Fruit fly (Drosophila melanogaster): Measurements from ENCODE around the gene Pfdn6.
A peak's percentile ranks its signal among the peaks of the same experiment; 100 is the strongest.

The Pfdn6 gene

DNA sequence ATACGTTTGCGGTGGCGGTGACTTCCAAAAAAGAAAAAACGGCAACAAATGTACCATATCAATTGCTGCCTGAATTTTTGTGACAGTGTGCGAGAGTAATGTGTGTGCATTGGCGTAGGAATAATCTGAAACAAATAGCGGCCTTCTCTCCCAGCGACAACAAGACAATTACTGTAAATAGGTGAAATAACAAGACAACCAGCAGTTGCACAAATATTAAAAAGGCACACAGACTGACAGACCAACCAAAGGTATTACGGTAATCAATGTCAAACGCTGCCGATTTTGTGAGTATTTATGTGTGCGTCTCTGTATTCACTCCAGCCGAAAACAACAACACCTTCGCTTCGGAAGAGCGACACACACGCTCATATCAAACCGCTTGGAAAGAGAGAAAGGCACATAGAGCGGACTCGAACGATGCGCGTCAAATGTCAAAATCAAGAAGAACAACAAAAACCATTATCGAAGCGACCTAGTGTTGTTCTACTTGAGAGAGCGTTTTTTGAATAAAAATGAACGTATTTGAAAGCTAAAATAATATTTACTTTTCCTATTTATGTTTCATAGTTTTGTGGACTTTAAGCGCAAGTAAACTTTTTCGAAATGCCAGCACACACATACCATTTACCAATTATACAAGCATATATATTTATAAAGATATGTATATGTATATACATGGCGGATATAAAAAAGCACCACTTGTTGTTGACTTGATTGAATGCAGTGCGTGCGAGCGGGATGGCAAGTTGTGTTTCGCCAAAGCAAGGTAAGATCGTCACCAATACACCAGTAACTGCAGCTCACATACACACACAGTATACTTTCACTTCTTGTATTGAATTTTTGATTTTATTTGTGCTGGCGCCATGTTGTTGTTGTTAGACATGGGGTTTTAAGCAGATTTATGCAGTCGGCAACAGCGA, 16.4 kb upstream of the Pfdn6 start:
- peak; percentile 84 for TF ChIP-seq CrebB (tag; optimal IDR thresholded peaks at IDR 0.05)
- peak; percentile 40 for TF ChIP-seq slou (GFP tag; optimal IDR thresholded peaks at IDR 0.05)
- TF ChIP-seq sc (optimal IDR thresholded peaks at IDR 0.05) = no peak
- peak; percentile 54 for TF ChIP-seq sc (GFP tag; optimal IDR thresholded peaks at IDR 0.05)
- peak in 1 of 2 experiments; percentile 81 for TF ChIP-seq eve (GFP tag; optimal IDR thresholded peaks at IDR 0.05)
- TF ChIP-seq HHEX (GFP tag; optimal IDR thresholded peaks at IDR 0.05) = peak; percentile 78
- TF ChIP-seq CG7556 (GFP tag; optimal IDR thresholded peaks at IDR 0.05) = peak; percentile 67
- TF ChIP-seq Sox100B (GFP tag; optimal IDR thresholded peaks at IDR 0.05) = peak; percentile 42
- peak; percentile 48 for TF ChIP-seq CG11696 (GFP tag; IDR thresholded peaks at IDR 0.05)
- TF ChIP-seq CoRest (tag; optimal IDR thresholded peaks at IDR 0.05) = peak; percentile 40
- TF ChIP-seq wdn (GFP tag; IDR thresholded peaks at IDR 0.05) = peak; percentile 64; the same call in 1 of the 2 replicates
- no peak for TF ChIP-seq fd102C (GFP tag; optimal IDR thresholded peaks at IDR 0.05)
- peak; percentile 90 for TF ChIP-seq CG7987 (GFP tag; optimal IDR thresholded peaks at IDR 0.05)
- TF ChIP-seq pan (optimal IDR thresholded peaks at IDR 0.05) = no peak
- peak in 1 of 2 experiments; percentile 70 for TF ChIP-seq pan (GFP tag; optimal IDR thresholded peaks at IDR 0.05 in 1 of 2, IDR thresholded peaks at IDR 0.05 in 1 of 2)
- TF ChIP-seq Dip2 (GFP tag; IDR thresholded peaks at IDR 0.05) = no peak
- TF ChIP-seq Max (GFP tag; optimal IDR thresholded peaks at IDR 0.05) = peak; percentile 22
- TF ChIP-seq CG12391 (tag; optimal IDR thresholded peaks at IDR 0.05) = peak; percentile 33
- no peak for TF ChIP-seq tna (GFP tag; IDR thresholded peaks at IDR 0.05; ENCODE audit: partially characterized antibody)
- TF ChIP-seq yki (optimal IDR thresholded peaks at IDR 0.05) = no peak
- TF ChIP-seq HmgZ (tag; optimal IDR thresholded peaks at IDR 0.05) = peak; percentile 58
- peak; percentile 68; the same call in 1 of the 2 replicates for TF ChIP-seq seq (GFP tag; IDR thresholded peaks at IDR 0.05)
- no peak for TF ChIP-seq dati (GFP tag; IDR thresholded peaks at IDR 0.05)
- TF ChIP-seq chn (GFP tag; optimal IDR thresholded peaks at IDR 0.05) = peak; percentile 31
- TF ChIP-seq CG14860 (GFP tag; IDR thresholded peaks at IDR 0.05; ENCODE audit: partially characterized antibody) = no peak
- no peak for TF ChIP-seq CkIIα-i1 (GFP tag; IDR thresholded peaks at IDR 0.05)
- no peak for TF ChIP-seq hb (GFP tag; IDR thresholded peaks at IDR 0.05; ENCODE audit: partially characterized antibody)
- no peak for TF ChIP-seq row (GFP tag; IDR thresholded peaks at IDR 0.05)
- peak; percentile 64 for TF ChIP-seq ac (GFP tag; optimal IDR thresholded peaks at IDR 0.05)
- TF ChIP-seq CG11398 (GFP tag; optimal IDR thresholded peaks at IDR 0.05) = peak; percentile 81
- TF ChIP-seq Fer2 (tag; optimal IDR thresholded peaks at IDR 0.05) = peak; percentile 31
- no peak for TF ChIP-seq tap (tag; optimal IDR thresholded peaks at IDR 0.05)
- TF ChIP-seq pzg (GFP tag; optimal IDR thresholded peaks at IDR 0.05) = peak; percentile 6
- TF ChIP-seq ftz-f1 (GFP tag; optimal IDR thresholded peaks at IDR 0.05) = peak; percentile 72
- no peak for TF ChIP-seq mld (GFP tag; IDR thresholded peaks at IDR 0.05; ENCODE audit: partially characterized antibody)
- TF ChIP-seq oc (tag; optimal IDR thresholded peaks at IDR 0.05) = peak; percentile 71
- peak; percentile 83 for TF ChIP-seq ERR (GFP tag; optimal IDR thresholded peaks at IDR 0.05)
- no peak for TF ChIP-seq nerfin-2 (GFP tag; IDR thresholded peaks at IDR 0.05; ENCODE audit: partially characterized antibody)
- TF ChIP-seq maf-S (GFP tag; optimal IDR thresholded peaks at IDR 0.05) = peak; percentile 53
- no peak for TF ChIP-seq BEAF-32 (GFP tag; optimal IDR thresholded peaks at IDR 0.05)
- 0 out of 2 replicates have a peak, but pooled peaks have one; percentile 29 for TF ChIP-seq Adf1 (GFP tag; IDR thresholded peaks at IDR 0.05)
- TF ChIP-seq pros (GFP tag; optimal IDR thresholded peaks at IDR 0.05) = peak; percentile 73
- no peak for TF ChIP-seq Usf (GFP tag; optimal IDR thresholded peaks at IDR 0.05)
- no peak for TF ChIP-seq Ptx1 (GFP tag; IDR thresholded peaks at IDR 0.05)
- no peak for TF ChIP-seq Chrac-16 (GFP tag; optimal IDR thresholded peaks at IDR 0.05)
- TF ChIP-seq CG11504 (tag; optimal IDR thresholded peaks at IDR 0.05) = peak; percentile 47
- peak; percentile 49 for TF ChIP-seq CG33213 (GFP tag; optimal IDR thresholded peaks at IDR 0.05)
- TF ChIP-seq tx (GFP tag; optimal IDR thresholded peaks at IDR 0.05) = peak; percentile 13
- TF ChIP-seq luna (GFP tag; optimal IDR thresholded peaks at IDR 0.05) = no peak

All from whole organism, embryonic.